Fruit fly (Drosophila melanogaster): ENCODE results near the gene CG10177.

- TF ChIP-seq h (optimal IDR thresholded peaks at IDR 0.05) (no peak), Sin3A (optimal IDR thresholded peaks at IDR 0.05) (no peak), Myc (optimal IDR thresholded peaks at IDR 0.05) (no peak), insv (optimal IDR thresholded peaks at IDR 0.05) (no peak)
Observed at dm6 chr3R:23496488-23496887, 24.9 kb downstream of the CG10177 start.
